Worm (Caenorhabditis elegans): ENCODE data around the gene set-23.
"Not testable (repeated sequence)": the region's sequence is repeated elsewhere in the genome, so short reads cannot be mapped to it uniquely, and the experiment has no call there.

Gene set-23

DNA sequence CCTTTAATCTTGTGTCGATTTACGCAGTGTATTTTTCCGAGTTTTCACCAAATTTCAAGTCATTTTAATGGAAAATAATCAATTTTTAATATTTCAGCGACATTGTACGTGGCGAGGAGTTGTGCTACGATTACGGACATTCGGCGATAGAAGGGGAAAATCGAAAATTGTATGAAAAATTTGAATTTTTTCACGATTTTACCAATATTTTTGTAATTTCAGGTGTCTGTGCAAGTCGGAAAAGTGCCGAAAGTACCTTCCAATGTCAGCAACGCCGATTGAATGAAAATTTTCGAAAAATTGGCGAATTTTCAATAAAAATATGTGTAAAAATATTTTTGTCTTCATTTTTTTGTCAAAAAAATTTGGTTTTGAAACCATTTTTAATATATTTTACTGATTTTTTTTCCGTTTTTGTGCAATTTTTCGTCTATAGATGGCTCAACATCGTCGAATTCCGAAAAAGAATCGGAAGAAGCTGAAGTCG, 3.9 kb downstream of the set-23 start, which contains the start of gene Y41D4B.11:
Gene Y41D4B.11 (plus strand): TSS at position 437 of the 487 bp plus-strand sequence.
- TF ChIP-seq dao-5 (tag; optimal IDR thresholded peaks at IDR 0.05): no peak
- no peak for TF ChIP-seq W03F9.2 (tag; optimal IDR thresholded peaks at IDR 0.05)
- TF ChIP-seq him-1 (tag; optimal IDR thresholded peaks at IDR 0.05): no peak

DNA sequence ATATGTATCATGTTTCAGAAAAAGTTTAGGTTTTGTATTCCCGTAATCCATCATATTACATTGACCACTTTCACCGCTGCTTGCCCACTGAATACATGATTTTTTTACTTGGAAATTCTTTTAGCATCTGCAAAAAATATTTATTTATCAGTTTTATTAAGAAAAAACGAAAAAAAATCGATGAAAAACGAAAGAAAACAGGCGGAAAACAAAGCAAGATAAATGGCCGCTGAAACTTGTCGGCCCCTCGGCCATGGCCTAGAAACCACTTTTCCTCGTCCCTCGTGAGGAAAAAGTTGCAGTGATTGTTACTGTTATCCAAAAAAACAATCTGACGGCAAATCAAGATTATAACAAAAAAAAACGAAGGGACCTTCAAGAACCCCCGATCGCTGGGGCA, 8.5 kb downstream of the set-23 start, which contains the start of gene dsl-3:
Gene dsl-3 (plus strand): TSS at position 301 of the 400 bp plus-strand sequence.
- not testable (repeated sequence) for TF ChIP-seq him-1, W03F9.2, dao-5 (tag; optimal IDR thresholded peaks at IDR 0.05)

DNA sequence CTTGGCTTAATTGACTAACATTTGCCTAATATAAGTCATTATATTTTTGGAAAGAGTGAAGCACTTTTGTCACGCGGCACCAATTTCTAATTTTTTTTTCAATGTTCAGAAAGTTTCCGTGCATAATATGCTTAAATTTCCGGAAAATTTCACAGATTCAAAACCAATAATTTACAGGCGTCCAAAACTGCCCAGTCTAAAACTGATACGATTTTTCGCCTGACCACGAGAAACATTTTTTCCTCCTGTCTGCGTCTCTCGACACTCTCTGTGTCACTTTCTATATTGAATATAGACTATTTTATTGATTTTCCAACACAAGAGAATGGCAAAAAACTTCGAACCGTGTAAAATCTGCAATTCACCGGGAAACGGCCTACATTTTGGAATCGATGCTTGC, 12.1 kb downstream of the set-23 start, which contains the start of gene nhr-122:
Gene nhr-122 (plus strand): TSS at position 301 of the 400 bp plus-strand sequence.
- TF ChIP-seq W03F9.2 (tag; optimal IDR thresholded peaks at IDR 0.05): no peak
- TF ChIP-seq him-1 (tag; optimal IDR thresholded peaks at IDR 0.05): no peak
- TF ChIP-seq dao-5 (tag; optimal IDR thresholded peaks at IDR 0.05): no peak

DNA sequence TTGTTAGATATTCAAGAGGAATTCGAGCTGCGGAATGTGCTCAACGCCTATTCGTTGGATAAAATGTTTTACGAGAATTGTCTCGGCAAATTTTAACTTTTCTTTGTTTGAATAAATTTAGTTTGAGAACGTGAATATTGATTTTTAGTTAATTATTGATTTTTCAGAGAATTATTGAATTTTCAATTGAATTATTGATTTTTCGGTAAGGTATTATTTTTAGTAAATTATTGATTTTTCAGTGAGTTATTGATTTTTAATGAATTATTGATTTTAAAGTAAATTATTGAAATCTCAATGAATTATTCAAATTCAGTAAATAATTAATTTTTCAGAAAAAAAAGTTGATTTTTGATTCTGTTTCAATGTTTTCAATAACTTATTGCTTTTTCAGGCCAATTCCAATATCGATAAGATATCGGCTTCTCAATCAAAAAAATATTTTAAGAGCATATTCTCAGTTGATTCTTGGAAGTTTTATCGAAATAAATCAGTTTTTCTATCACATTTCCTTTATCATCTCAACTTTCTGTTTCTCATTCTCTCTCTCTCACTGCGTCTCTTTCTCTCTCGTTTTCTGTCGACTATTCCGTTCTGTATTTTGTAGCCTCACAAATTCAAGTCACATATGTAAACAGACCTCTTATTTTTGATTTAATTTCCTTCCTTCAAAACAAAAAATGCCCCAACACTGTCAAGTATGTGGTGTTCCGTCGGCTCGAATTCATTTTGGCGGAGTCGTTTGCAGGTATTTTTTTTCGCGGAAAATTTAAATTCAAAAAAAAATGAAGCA, 18.3 kb downstream of the set-23 start, which contains the start of gene nhr-92:
Gene nhr-92 (plus strand): TSS at position 576 of the 793 bp plus-strand sequence.
- TF ChIP-seq dao-5 (tag; optimal IDR thresholded peaks at IDR 0.05) (no peak), him-1 (tag; optimal IDR thresholded peaks at IDR 0.05) (no peak), W03F9.2 (tag; optimal IDR thresholded peaks at IDR 0.05) (no peak)

DNA sequence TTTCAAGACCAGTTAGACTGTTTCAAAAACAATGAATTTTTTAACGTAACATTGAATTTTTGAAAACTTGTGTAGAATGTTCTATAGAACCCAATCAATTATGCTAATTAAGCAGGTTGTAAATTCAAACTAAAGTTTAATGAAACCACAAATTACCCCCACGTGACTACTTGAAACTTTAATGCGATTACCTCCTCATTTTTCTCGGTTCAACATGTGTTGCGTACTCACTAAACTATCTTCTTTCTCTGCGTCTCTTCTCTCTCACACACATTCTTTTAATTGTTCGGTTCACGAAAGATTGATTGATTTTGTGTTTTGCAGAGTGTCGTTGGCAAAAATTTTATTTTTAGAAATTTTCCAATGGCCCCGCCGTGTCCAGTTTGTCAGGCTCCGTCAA, 22.3 kb downstream of the set-23 start, which contains the start of gene nhr-87:
Gene nhr-87 (plus strand): TSS at position 318 of the 400 bp plus-strand sequence.
- TF ChIP-seq him-1 (tag; optimal IDR thresholded peaks at IDR 0.05) (no peak), W03F9.2 (tag; optimal IDR thresholded peaks at IDR 0.05) (no peak), dao-5 (tag; optimal IDR thresholded peaks at IDR 0.05) (no peak)

DNA sequence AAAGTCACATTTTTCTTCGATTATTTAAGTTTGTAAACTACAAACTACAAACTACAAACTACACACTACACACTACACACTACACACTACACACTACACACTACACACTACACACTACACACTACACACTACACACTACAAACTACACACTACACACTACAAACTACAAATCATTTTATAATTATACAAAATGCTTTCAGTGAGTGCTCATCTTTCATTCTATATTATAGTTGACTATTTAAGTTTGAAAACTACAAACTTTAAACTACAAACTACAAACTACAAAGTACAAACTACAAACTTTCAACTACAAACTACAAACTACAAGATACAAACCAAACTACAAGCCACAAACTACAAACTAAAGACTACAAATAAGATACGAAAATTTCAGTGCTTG, 23.0 kb downstream of the set-23 start:
- no peak for TF ChIP-seq W03F9.2 (tag; optimal IDR thresholded peaks at IDR 0.05)
- no peak for TF ChIP-seq dao-5 (tag; optimal IDR thresholded peaks at IDR 0.05)
- no peak for TF ChIP-seq him-1 (tag; optimal IDR thresholded peaks at IDR 0.05)

DNA sequence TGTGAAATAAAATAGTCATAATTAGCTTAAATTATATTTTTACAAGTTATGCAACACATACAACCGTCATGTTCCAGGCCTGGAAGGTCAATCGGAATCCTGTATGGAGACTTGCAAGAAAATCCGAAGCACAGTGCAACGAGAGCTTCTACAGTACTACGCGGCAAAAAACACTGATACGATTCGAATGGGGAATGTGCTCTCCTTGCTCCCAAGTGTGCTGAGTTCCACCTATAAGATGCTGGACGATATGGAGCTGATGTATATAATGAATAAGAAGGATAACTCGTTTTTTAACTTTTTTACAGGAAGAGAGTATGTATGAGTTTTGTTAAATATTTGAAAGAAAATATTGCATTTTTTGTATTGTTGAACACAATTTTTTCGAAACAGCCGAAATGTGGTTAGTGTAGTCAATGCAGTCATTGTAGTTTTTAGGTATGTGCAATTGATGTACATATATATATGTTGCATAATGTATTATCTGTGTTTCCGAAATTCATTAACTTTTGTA, 24.9 kb downstream of the set-23 start, which contains the start of gene nhr-146:
Gene nhr-146 (plus strand): TSS at position 464 of the 514 bp plus-strand sequence.
- TF ChIP-seq him-1 (tag; optimal IDR thresholded peaks at IDR 0.05) (no peak), dao-5 (tag; optimal IDR thresholded peaks at IDR 0.05) (no peak), W03F9.2 (tag; optimal IDR thresholded peaks at IDR 0.05) (no peak)

DNA sequence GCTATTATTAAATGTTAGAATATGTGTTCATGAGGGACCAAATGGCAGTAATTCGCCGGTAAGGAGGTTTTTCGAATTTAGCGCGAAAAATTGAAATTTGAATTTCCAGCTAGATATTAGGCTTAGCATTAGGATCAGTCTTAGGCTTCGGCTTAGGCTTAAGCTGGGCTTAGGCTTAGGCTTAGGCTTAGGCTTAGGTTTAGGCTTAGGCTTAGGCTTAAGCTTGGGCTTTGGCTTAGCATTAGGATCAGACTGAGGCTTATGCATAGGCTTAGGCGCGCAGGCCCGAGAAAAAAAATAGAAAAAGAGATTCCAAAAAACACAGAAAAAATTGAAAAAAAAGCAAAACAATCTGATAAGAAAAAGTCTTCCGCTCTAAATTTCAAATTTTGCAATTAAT, 26.8 kb downstream of the set-23 start:
- no peak for TF ChIP-seq him-1 (tag; optimal IDR thresholded peaks at IDR 0.05)
- no peak for TF ChIP-seq W03F9.2 (tag; optimal IDR thresholded peaks at IDR 0.05)
- TF ChIP-seq dao-5 (tag; optimal IDR thresholded peaks at IDR 0.05): no peak

DNA sequence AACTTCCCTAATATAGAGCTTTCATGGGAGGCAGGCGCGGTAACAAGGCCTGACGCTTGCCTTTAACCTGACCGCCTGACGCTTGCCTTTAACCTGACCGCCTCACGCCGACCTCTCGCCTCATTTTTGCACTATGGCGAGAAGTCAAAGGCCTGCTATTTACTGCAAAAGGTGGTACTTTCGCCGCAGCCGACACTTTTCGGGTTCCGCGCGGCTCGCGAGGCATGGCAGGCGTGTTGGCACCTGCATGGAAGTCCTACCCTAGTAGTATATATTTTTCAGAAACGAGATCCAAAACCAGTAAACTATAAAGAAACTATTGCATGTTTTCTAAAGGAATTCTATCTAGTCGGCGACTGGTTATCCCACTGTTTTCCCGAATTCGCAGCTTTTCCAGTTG, 27.3 kb downstream of the set-23 start:
- TF ChIP-seq dao-5 (tag; optimal IDR thresholded peaks at IDR 0.05): no peak
- TF ChIP-seq him-1 (tag; optimal IDR thresholded peaks at IDR 0.05): no peak
- no peak for TF ChIP-seq W03F9.2 (tag; optimal IDR thresholded peaks at IDR 0.05)

DNA sequence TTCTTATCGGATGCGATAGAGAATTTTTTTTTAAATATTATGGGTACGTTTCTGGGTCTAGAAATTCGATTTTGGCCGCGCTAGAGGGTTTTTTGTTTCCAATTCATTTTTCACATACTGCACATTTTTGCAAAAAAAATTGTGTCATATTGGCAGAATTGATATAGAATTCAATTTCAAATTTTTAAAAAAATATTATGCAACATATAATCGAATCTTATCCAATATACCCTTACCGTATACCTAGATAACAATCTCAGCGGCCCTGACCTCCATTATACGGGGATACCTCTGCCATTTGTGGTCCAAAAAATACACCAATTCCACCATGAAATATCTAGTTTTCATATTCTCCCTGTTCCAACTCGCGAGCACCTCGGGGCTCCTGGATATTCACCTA, 30.2 kb downstream of the set-23 start, which contains the start of gene cpg-24:
Gene cpg-24 (plus strand): TSS at position 301 of the 400 bp plus-strand sequence.
- TF ChIP-seq W03F9.2 (tag; optimal IDR thresholded peaks at IDR 0.05) (no peak), dao-5 (tag; optimal IDR thresholded peaks at IDR 0.05) (no peak), him-1 (tag; optimal IDR thresholded peaks at IDR 0.05) (no peak)

DNA sequence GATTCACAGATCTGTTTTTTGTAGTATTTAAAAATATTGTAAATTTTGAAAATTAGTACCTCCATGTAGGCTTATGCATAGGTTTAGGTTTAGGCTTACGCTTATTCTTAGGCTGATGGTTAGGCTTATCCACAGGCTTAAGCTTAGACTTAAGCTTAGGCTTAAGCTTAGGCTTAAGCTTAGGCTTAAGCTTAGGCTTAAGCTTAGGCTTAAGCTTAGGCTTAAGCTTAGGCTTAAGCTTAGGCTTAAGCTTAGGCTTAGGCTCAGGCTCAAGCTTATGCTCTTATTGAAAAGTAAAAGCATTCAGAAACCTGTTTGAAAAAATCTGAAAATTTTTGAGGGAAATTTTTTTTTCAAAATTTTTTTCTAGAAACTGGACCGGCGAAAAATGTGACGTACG, 31.1 kb downstream of the set-23 start:
- no peak for TF ChIP-seq him-1 (tag; optimal IDR thresholded peaks at IDR 0.05)
- TF ChIP-seq W03F9.2 (tag; optimal IDR thresholded peaks at IDR 0.05): no peak
- TF ChIP-seq dao-5 (tag; optimal IDR thresholded peaks at IDR 0.05): no peak

DNA sequence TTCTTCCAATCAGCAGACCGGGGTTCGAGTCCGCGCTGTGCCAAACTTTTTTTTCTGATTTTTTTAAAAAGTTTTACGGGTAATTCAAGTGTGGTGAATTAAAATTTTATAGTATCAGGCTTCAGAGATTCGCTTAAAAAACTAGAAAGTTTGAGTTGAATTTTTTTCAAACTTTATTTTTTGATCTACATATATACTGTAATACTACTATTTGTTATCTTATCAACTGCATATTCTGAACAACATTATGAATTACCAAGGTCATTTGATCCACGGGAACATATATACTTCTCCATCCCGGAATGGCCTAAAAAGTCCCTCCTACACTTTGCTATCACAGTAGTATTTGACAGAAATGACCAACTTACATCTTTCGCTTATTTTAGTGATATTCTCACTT, 32.0 kb downstream of the set-23 start, which contains the start of gene Y41D4B.6:
Gene Y41D4B.6 (plus strand): TSS at position 301 of the 400 bp plus-strand sequence.
- TF ChIP-seq him-1 (tag; optimal IDR thresholded peaks at IDR 0.05) (no peak), W03F9.2 (tag; optimal IDR thresholded peaks at IDR 0.05) (no peak), dao-5 (tag; optimal IDR thresholded peaks at IDR 0.05) (no peak)

DNA sequence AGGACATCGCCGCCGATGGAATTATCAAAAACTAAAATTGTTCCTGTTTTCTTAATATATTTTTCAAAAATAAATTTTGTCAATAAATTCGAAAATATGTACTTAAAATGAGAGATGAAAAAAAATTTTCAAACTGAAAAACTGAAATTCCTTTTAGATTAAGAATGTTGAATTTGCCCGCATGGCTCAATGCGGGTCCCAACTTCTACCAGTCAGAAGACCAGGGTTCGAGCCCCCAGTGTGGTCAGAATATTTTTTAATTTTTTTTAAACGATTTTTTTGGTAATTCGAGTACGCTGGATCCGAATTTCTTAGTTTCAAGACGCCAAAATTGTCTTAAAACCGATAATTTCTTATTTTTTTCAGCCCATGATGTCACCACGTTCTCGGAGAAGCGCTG, 35.9 kb downstream of the set-23 start:
- TF ChIP-seq W03F9.2 (tag; optimal IDR thresholded peaks at IDR 0.05) (no peak), dao-5 (tag; optimal IDR thresholded peaks at IDR 0.05) (no peak), him-1 (tag; optimal IDR thresholded peaks at IDR 0.05) (no peak)

DNA sequence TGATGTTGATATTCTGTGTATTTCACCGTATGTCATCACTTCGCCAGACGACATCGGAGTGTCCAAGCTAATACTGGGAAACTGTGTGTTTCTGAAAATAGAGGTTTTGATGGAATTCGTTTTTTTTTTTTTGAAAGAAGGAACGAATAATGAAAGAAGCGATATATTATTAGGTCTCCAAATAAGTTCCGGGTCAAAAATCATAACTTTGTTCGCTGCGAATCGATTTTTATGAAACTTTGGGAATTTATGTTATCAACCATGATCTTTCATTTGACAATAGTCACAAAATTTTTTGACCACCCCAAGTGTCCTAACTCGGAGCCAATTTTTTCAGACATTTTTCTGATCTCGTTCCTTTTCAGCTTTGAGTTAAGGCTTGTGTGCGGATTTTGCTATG, 43.7 kb downstream of the set-23 start, which contains the start of gene nhr-274:
Gene nhr-274 (minus strand): TSS at position 101 of the 400 bp plus-strand sequence.
- not testable (repeated sequence) for TF ChIP-seq him-1, W03F9.2, dao-5 (tag; optimal IDR thresholded peaks at IDR 0.05)

Data from whole organism, L4/young adult.